Fruit fly (Drosophila melanogaster): ENCODE results near the gene Tsp66E.

DNA sequence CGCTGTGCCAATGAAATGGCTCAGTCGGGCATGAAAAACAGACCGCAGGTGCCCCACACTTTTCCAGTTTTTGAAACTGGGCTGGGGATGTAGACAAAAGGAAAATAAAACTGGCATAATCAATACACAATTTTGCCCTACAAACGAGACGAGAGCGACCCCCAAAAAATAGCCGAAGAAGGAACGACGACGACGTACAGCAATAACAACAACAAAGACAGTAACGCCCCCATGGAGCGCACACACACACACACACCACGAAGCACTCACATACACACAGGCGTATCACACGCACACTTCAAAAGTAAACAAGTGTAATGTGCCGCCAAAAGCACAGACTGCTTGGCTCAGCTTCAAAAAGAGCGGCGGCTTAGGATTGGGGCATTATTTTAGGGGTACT is 39.2 kb downstream of the Tsp66E start:
- TF ChIP-seq Sin3A (optimal IDR thresholded peaks at IDR 0.05) (no peak), insv (optimal IDR thresholded peaks at IDR 0.05) (no peak), psq (optimal IDR thresholded peaks at IDR 0.05) (no peak), ttk (optimal IDR thresholded peaks at IDR 0.05) (no peak), Myc (optimal IDR thresholded peaks at IDR 0.05) (no peak), h (optimal IDR thresholded peaks at IDR 0.05) (no peak)

Measured in Kc167 (cell line).